Worm (Caenorhabditis elegans) whole organism, L1 larva: ENCODE data around the gene abch-1.

Source experiments
- aha-1 ChIP-seq: fragments of 150-350 bp; optimal IDR thresholded peaks from 2 replicates; lab custom pipeline; 2014; ENCODE audit warnings: missing biosample characterization, missing genetic modification characterization
- ceh-82 ChIP-seq, 3 experiments: fragments of 150-350 bp in 1 of 3; sonication (generic microtip) in 2 of 3; optimal IDR thresholded peaks; 2 replicates each; lab custom pipeline; 2014 to 2017; ENCODE audit warnings: missing biosample characterization in 3 of 3, missing genetic modification characterization in 3 of 3
- ceh-88 ChIP-seq: fragments of 200-800 bp; sonication (Bioruptor generic); IDR thresholded peaks from 2 replicates; pipeline ENCODE4 v1.3.6; 2022; ENCODE audit warnings: missing genetic modification characterization, missing compliant biosample characterization
- fkh-10 ChIP-seq: sonication (generic microtip); optimal IDR thresholded peaks from 2 replicates; lab custom pipeline; 2017; ENCODE audit warnings: missing biosample characterization, missing genetic modification reagents, missing genetic modification characterization
- grh-1 ChIP-seq: fragments of 200-800 bp; sonication (Bioruptor generic); IDR thresholded peaks from 2 replicates; pipeline ENCODE4 v1.3.6; 2022; ENCODE audit warnings: missing genetic modification reagents, missing genetic modification characterization, missing compliant biosample characterization
- nhr-237 ChIP-seq: fragments of 150-350 bp; optimal IDR thresholded peaks from 2 replicates; lab custom pipeline; 2014; ENCODE audit warnings: missing biosample characterization, missing genetic modification characterization
- tlp-1 ChIP-seq: fragments of 150-350 bp; optimal IDR thresholded peaks from 2 replicates; lab custom pipeline; 2014; ENCODE audit warnings: missing biosample characterization, missing genetic modification characterization
- unc-30 ChIP-seq: sonication (generic microtip); optimal IDR thresholded peaks from 2 replicates; lab custom pipeline; 2017; ENCODE audit warnings: missing biosample characterization, missing genetic modification characterization
- unc-62 ChIP-seq: fragments of 150-350 bp; optimal IDR thresholded peaks from 2 replicates; lab custom pipeline; 2014; ENCODE audit warnings: missing biosample characterization, missing genetic modification reagents, missing genetic modification characterization

- no peak for TF ChIP-seq unc-62 (GFP tag; lab: Kevin White, UChicago)
- no peak for TF ChIP-seq unc-30 (tag; lab: Kevin White, UChicago)
- no peak for TF ChIP-seq aha-1
- TF ChIP-seq fkh-10 (GFP tag; lab: Kevin White, UChicago), result peak; percentile 19
- TF ChIP-seq ceh-88, result no peak
- no peak for TF ChIP-seq tlp-1 (tag; lab: Kevin White, UChicago)
- TF ChIP-seq grh-1 (GFP tag; lab: Robert Waterston, UW), result peak; percentile 43; the same call in 1 of the 2 replicates
- TF ChIP-seq nhr-237, result no peak
- peak; percentile 38 to 68 (median 63) for TF ChIP-seq ceh-82 (tag; optimal IDR thresholded peaks at IDR 0.05; lab: Kevin White, UChicago)
Measured at ce11 chrII:6489711-6490184, 41.7 kb downstream of the abch-1 start, which contains the start of the genes snr-3 and rsp-5.
